Worm (Caenorhabditis elegans): ENCODE measurements around the gene nhr-54.

The nhr-54 gene

DNA sequence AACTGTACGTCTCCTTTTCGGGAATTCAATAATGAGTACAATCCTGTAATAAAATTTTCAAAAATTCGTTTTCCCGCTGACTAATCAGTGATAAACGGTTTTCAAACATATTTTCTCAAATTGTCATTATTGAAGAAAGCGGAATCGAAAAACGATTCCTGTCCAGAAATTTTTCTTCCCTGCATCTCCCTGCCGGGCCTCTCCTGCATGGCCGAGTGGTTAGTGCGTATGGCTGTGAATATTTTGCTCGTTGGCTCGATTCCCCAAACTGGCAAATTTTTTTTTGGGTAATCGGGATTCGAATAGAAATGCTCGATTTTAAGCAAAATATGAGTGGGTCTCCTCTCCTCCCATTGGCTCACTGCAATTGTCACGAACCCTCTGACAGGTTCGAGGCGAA lies 31.0 kb downstream of the nhr-54 start:
- TF ChIP-seq pbrm-1 (GFP tag; IDR thresholded peaks at IDR 0.05) (0 out of 2 replicates have a peak, but pooled peaks have one; percentile 24), tbp1 (GFP tag; optimal IDR thresholded peaks at IDR 0.05) (peak; percentile 82), Y56A3A.18 (GFP tag; IDR thresholded peaks at IDR 0.05) (0 out of 2 replicates have a peak, but pooled peaks have one; percentile 49), lin-26 (GFP tag; IDR thresholded peaks at IDR 0.05) (0 out of 2 replicates have a peak, but pooled peaks have one; percentile 14), B0261.1 (tag; optimal IDR thresholded peaks at IDR 0.05) (peak; percentile 62), rpc-1 (optimal IDR thresholded peaks at IDR 0.05) (peak; percentile 4), rpc-1 (tag; optimal IDR thresholded peaks at IDR 0.05) (peak; percentile 55), nfyb-1 (GFP tag; IDR thresholded peaks at IDR 0.05) (0 out of 2 replicates have a peak, but pooled peaks have one; percentile 23)

DNA sequence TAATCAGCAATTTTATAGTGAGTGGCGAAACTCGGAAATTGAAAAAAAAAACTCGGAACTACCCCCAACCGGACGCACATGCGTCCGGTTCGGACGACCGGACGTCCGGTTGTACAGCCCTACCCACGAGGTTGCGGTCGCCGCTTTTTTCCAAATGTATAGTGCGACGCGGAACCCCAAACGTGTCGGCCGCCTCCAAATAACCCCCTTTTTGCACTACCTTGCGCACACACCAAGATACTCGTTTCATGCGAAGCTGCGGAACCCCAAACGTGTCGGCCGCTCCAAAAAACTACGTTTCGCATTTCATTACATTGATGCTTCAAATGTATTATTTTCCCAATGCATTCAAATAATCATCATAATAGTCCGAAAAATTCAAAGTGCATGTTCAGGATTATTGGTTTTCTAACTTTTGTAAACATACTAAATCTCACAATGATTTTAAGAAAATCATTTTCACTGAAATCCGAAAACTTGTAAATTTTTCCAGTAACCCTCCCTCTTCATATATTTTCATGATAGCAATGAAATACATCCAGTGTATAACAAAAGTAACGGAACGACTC lies 33.6 kb downstream of the nhr-54 start, which contains the start of gene srw-35:
Gene srw-35, plus strand, starts transcription at position 519 of the 569 bp plus-strand sequence.
- TF ChIP-seq snpc-1.1 (tag; optimal IDR thresholded peaks at IDR 0.05; ENCODE audit: insufficient read depth) (peak; percentile 76), D2030.7 (GFP tag; IDR thresholded peaks at IDR 0.05) (no peak), Y67H2A.10 (GFP tag; conservative IDR thresholded peaks at IDR 0.05) (no peak), T26A5.8 (tag; optimal IDR thresholded peaks at IDR 0.05) (no peak), Y53G8AR.9 (GFP tag; conservative IDR thresholded peaks at IDR 0.05) (no peak), dpl-1 (GFP tag; optimal IDR thresholded peaks at IDR 0.05) (no peak), ztf-22 (GFP tag; optimal IDR thresholded peaks at IDR 0.05) (no peak), F55B11.4 (tag; optimal IDR thresholded peaks at IDR 0.05; ENCODE audit: borderline replicate concordance, insufficient read depth) (no peak), madf-8 (GFP tag; conservative IDR thresholded peaks at IDR 0.05) (no peak), hlh-26 (GFP tag; conservative IDR thresholded peaks at IDR 0.05) (no peak), snpc-3.4 (tag; optimal IDR thresholded peaks at IDR 0.05) (no peak), ztf-6 (GFP tag; IDR thresholded peaks at IDR 0.05) (no peak), pbrm-1 (GFP tag; IDR thresholded peaks at IDR 0.05) (no peak), rec-8 (tag; optimal IDR thresholded peaks at IDR 0.05) (no peak), gei-17 (GFP tag; optimal IDR thresholded peaks at IDR 0.05) (no peak), ztf-28 (GFP tag; IDR thresholded peaks at IDR 0.05) (0 out of 2 replicates have a peak, but pooled peaks have one; percentile 14), snpc-4 (GFP tag; optimal IDR thresholded peaks at IDR 0.05) (peak; percentile 26), snpc-4 (tag; optimal IDR thresholded peaks at IDR 0.05) (peak in 3 of 4 experiments; percentile 23 to 94 (median 82)), xnd-1 (tag; optimal IDR thresholded peaks at IDR 0.05) (no peak), Y95B8A.8 (GFP tag; IDR thresholded peaks at IDR 0.05) (no peak), K12H6.12 (tag; optimal IDR thresholded peaks at IDR 0.05) (no peak)

DNA sequence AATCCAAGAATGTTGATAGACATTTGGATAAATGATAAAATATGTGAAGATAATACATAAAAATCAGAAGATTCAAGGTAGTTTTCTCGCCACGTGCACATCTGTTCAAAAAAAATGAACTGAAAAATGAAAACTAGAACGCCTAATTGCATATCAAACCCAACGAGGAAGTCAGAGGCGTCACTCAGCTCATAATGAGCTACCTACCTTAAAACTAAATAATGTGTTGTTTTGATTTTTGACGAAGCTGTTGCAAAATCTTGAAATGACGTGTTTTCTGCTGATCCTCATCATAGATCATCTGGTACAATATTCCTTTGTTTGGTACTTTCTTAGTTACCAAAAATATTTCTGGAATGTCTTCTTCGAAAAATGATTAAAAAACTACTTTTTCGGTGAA lies 34.8 kb downstream of the nhr-54 start, which contains the start of gene srh-138:
Gene srh-138, minus strand, starts transcription at position 101 of the 400 bp plus-strand sequence.
- TF ChIP-seq dpl-1 (GFP tag; optimal IDR thresholded peaks at IDR 0.05) (no peak), mcd-1 (GFP tag; IDR thresholded peaks at IDR 0.05) (no peak), lir-1 (GFP tag; conservative IDR thresholded peaks at IDR 0.05) (no peak)

DNA sequence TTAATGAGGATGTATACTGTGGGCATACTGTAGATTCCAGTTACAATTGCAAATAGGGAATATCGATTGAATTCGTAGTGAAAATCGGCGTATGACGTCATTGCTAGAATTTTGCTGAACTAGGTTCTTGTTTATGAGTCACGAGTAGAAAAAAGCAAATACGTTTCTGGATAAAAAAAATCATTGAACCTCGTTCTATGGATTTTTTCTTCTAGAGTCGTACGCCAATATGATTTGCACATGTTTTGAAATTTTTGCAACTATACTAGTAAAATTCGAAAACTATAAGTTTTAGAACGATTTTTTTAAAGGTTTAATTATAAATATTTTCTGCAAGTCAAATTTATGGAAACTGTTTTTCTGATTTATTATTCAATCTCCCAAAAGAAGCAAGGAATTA lies 37.9 kb downstream of the nhr-54 start, which contains the start of gene sru-44:
Gene sru-44, minus strand, starts transcription at position 101 of the 400 bp plus-strand sequence.
- TF ChIP-seq lin-26 (GFP tag; IDR thresholded peaks at IDR 0.05) (no peak), ZK185.1 (tag; optimal IDR thresholded peaks at IDR 0.05; ENCODE audit: poor library complexity, severe bottlenecking) (no peak), F39B2.1 (GFP tag; IDR thresholded peaks at IDR 0.05) (no peak), egl-18 (GFP tag; IDR thresholded peaks at IDR 0.05) (no peak), madf-8 (GFP tag; conservative IDR thresholded peaks at IDR 0.05) (no peak), ceh-58 (GFP tag; IDR thresholded peaks at IDR 0.05) (no peak), let-607 (tag; optimal IDR thresholded peaks at IDR 0.05) (no peak), nhr-179 (tag; optimal IDR thresholded peaks at IDR 0.05) (no peak), lag-1 (GFP tag; IDR thresholded peaks at IDR 0.05) (no peak), rcor-1 (GFP tag; IDR thresholded peaks at IDR 0.05) (no peak), gei-17 (GFP tag; optimal IDR thresholded peaks at IDR 0.05) (no peak), somi-1 (GFP tag; optimal IDR thresholded peaks at IDR 0.05) (no peak), zim-3 (tag; optimal IDR thresholded peaks at IDR 0.05) (no peak), C06A6.2 (GFP tag; conservative IDR thresholded peaks at IDR 0.05) (no peak), lsl-1 (GFP tag; optimal IDR thresholded peaks at IDR 0.05) (no peak), ztf-26 (tag; optimal IDR thresholded peaks at IDR 0.05) (no peak)
